Worm (Caenorhabditis elegans): ENCODE data around the gene pro-3.

Gene pro-3

DNA sequence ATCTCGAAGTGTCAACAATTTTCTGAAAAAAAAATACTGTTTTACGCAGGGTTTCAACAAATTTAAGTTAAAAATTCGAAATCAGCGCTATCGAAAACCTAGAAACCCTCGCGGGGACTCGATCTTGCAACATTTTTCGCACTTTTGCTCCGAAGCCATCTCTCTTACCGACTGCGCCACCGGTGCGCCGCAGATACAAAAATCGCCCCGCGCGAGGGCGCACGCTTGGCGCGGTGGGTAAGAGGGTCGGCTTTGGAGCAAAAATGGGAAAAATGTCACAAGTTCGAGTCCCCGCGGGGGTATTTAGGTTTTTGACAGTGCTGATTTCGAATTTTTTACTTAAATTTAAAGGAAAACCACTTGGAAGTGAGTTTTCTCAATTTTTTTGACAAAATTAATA, 27.3 kb downstream of the pro-3 start:
- TF ChIP-seq sptf-1 (tag; optimal IDR thresholded peaks at IDR 0.05) (peak; percentile 5), pha-4 (tag; optimal IDR thresholded peaks at IDR 0.05) (no peak)

DNA sequence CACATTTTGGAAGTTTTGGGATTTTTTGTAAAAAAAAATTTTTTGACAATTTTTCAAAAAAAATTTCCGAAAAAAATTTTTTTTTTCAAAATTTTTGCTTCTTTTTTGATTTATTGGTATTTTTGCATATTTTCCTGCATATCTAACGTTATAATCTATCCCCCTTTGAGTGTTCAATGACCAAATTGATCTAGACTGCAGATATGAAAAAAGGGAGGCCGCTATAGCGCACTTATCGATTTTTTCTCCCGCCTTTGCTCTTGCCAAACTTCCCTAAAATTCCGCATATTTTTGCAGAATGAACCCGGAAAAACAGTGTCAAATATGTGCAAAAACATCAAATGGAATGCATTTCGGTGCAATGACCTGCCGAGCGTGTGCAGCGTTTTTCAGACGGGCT, 30.8 kb downstream of the pro-3 start, which contains the start of gene nhr-145:
Gene nhr-145 (plus strand): TSS at position 298 of the 400 bp plus-strand sequence.
- peak; percentile 50 for TF ChIP-seq elt-1 (tag; optimal IDR thresholded peaks at IDR 0.05; ENCODE audit: borderline replicate concordance, insufficient read depth)
- TF ChIP-seq ceh-39 (tag; optimal IDR thresholded peaks at IDR 0.05) = no peak

DNA sequence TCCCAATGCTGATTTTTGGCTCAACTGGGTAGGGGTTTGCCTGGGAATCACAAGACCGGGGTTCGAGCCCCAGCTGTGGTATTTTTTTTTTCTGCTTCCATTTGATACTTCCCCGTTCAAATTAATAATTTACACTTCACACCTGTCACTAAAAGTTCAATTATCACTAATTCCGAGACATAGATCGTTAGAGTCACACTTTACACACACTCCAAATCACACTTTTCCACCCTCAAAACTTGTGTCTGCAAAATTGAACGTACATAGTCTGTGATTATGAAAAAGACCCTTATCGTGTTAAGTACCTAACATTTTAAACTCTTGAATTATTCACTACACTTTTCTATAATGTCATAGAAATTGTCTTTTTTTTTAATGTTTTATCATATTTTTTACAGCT, 34.4 kb downstream of the pro-3 start:
- TF ChIP-seq cnd-1 (tag; optimal IDR thresholded peaks at IDR 0.05) (no peak), nhr-237 (tag; optimal IDR thresholded peaks at IDR 0.05) (no peak)

DNA sequence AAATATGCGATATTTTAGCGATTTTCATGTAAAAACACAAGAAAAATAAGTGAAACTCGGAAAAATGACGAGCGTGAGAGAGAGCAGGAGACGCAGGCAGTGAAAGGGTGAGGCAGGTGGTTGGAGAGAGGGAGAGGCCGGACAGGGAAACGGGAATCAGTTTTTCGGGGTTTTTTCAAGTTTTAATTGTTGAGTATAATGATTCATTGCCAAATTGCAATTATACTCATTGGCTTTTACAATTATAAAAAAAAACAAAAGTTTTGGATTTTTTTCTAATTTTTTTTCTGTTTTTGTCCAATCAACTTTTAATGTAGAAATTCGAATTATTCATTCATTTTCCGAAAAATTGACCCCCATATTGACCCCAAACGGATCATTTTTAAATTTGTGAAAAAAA, 35.7 kb downstream of the pro-3 start, which contains the start of gene nhr-95:
Gene nhr-95 (minus strand): TSS at position 101 of the 400 bp plus-strand sequence.
- TF ChIP-seq snpc-4 (tag; optimal IDR thresholded peaks at IDR 0.05) (no peak), drap-1 (GFP tag; optimal IDR thresholded peaks at IDR 0.05) (peak; percentile 31), flh-1 (GFP tag; optimal IDR thresholded peaks at IDR 0.05) (no peak)

DNA sequence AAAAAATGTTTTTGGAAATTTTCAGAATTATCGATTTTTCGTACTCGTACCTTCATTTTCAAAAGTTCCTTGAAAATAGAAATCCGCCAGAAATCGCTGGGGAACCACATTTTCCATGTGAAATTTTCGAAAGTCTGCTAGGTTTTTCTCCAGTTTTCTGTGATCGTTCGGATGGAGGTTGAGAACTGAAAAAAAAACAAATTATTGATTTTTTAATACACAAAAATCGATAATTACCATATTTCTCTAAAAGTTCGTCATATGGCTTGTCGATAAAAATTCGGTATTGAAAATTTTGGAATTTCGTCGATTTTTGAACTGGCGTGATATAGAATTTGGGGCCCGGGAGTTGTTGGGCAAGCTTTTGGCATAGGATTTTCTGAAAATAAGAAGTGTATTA, 41.4 kb downstream of the pro-3 start:
- TF ChIP-seq lin-32 (GFP tag; optimal IDR thresholded peaks at IDR 0.05) = no peak
- TF ChIP-seq drap-1 (GFP tag; optimal IDR thresholded peaks at IDR 0.05) = no peak
- no peak for TF ChIP-seq ztf-11 (tag; optimal IDR thresholded peaks at IDR 0.05)
- no peak for TF ChIP-seq sptf-1 (tag; optimal IDR thresholded peaks at IDR 0.05)
- TF ChIP-seq ceh-39 (tag; optimal IDR thresholded peaks at IDR 0.05) = no peak
- TF ChIP-seq bed-3 (GFP tag; optimal IDR thresholded peaks at IDR 0.05) = no peak
- no peak for TF ChIP-seq unc-120 (tag; optimal IDR thresholded peaks at IDR 0.05; ENCODE audit: poor library complexity, severe bottlenecking)
- no peak for TF ChIP-seq nhr-12 (tag; optimal IDR thresholded peaks at IDR 0.05)
- no peak for TF ChIP-seq blmp-1 (tag; optimal IDR thresholded peaks at IDR 0.05)
- TF ChIP-seq mab-5 (tag; optimal IDR thresholded peaks at IDR 0.05) = no peak
- no peak for TF ChIP-seq pha-4 (tag; optimal IDR thresholded peaks at IDR 0.05)
- TF ChIP-seq nhr-76 (tag; optimal IDR thresholded peaks at IDR 0.05) = no peak
- no peak for TF ChIP-seq mls-2 (tag; optimal IDR thresholded peaks at IDR 0.05)
- no peak for TF ChIP-seq nhr-237 (tag; optimal IDR thresholded peaks at IDR 0.05)

DNA sequence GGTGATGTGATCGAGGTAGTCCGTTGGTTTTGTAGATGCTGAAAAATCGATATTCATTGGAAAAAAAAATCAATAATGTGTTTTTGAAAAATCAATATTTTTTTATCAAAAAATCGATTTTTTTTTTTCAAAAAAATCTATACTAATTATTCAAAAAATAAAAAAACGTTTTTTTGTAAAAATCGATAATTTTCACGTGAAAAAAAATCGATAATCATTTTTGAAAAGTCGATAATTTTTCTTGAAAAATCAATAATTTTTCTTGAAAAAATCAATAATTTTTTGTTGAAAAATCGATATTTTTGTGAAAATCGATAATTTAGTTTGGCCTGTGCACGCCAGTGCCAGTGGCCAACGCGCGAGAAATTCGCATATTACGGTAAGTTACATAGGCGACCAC, 45.0 kb downstream of the pro-3 start:
- no peak for TF ChIP-seq nhr-237 (tag; optimal IDR thresholded peaks at IDR 0.05)
- TF ChIP-seq nhr-76 (tag; optimal IDR thresholded peaks at IDR 0.05) = no peak
- no peak for TF ChIP-seq nhr-12 (tag; optimal IDR thresholded peaks at IDR 0.05)
- no peak for TF ChIP-seq lin-13 (tag; optimal IDR thresholded peaks at IDR 0.05)
- no peak for TF ChIP-seq pha-4 (tag; optimal IDR thresholded peaks at IDR 0.05)
- TF ChIP-seq bed-3 (GFP tag; optimal IDR thresholded peaks at IDR 0.05) = no peak
- TF ChIP-seq flh-1 (GFP tag; optimal IDR thresholded peaks at IDR 0.05) = no peak
- TF ChIP-seq zip-8 (tag; optimal IDR thresholded peaks at IDR 0.05) = no peak
- TF ChIP-seq nhr-2 (tag; optimal IDR thresholded peaks at IDR 0.05) = no peak
- no peak for TF ChIP-seq mep-1 (tag; optimal IDR thresholded peaks at IDR 0.05)
- no peak for TF ChIP-seq unc-120 (tag; optimal IDR thresholded peaks at IDR 0.05; ENCODE audit: poor library complexity, severe bottlenecking)
- TF ChIP-seq ces-1 (GFP tag; optimal IDR thresholded peaks at IDR 0.05) = no peak
- no peak for TF ChIP-seq nhr-28 (tag; optimal IDR thresholded peaks at IDR 0.05)
- TF ChIP-seq snpc-4 (tag; optimal IDR thresholded peaks at IDR 0.05) = no peak
- TF ChIP-seq unc-62 (GFP tag; optimal IDR thresholded peaks at IDR 0.05) = no peak
- TF ChIP-seq blmp-1 (tag; optimal IDR thresholded peaks at IDR 0.05) = no peak
- TF ChIP-seq ceh-43 (GFP tag; optimal IDR thresholded peaks at IDR 0.05) = no peak

DNA sequence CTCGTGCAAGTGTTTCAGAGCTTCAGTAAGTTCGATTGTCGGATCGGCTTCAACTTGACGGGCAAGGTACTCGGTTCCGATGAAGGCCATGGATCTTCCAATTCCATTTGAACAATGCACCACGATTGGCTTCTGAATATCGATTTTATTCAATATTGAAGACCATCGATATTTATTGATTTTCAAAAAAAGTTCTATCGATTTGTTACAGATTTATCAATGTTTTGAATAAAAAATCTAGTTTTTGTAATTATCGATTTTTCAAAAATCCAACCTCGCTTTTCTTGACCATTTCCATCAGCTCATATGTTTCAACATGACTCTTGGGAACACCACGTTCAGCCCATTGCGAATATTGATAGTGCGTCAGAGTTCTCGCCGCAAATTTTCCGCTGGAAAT, 49.3 kb downstream of the pro-3 start:
- TF ChIP-seq bed-3 (GFP tag; optimal IDR thresholded peaks at IDR 0.05) = no peak
- TF ChIP-seq sptf-1 (tag; optimal IDR thresholded peaks at IDR 0.05) = no peak
- TF ChIP-seq elt-1 (tag; optimal IDR thresholded peaks at IDR 0.05; ENCODE audit: borderline replicate concordance, insufficient read depth) = no peak
- no peak for TF ChIP-seq ceh-83 (GFP tag; optimal IDR thresholded peaks at IDR 0.05)
- no peak for TF ChIP-seq drap-1 (GFP tag; optimal IDR thresholded peaks at IDR 0.05)
- TF ChIP-seq hlh-1 (tag; optimal IDR thresholded peaks at IDR 0.05) = no peak
- TF ChIP-seq sem-2 (GFP tag; optimal IDR thresholded peaks at IDR 0.05) = no peak
- no peak for TF ChIP-seq zip-8 (tag; optimal IDR thresholded peaks at IDR 0.05)
- no peak for TF ChIP-seq unc-39 (tag; optimal IDR thresholded peaks at IDR 0.05)
- no peak for TF ChIP-seq cnd-1 (tag; optimal IDR thresholded peaks at IDR 0.05)
- no peak for TF ChIP-seq M03D4.4 (tag; optimal IDR thresholded peaks at IDR 0.05)
- TF ChIP-seq tbx-8 (GFP tag; optimal IDR thresholded peaks at IDR 0.05) = no peak
- no peak for TF ChIP-seq mab-5 (tag; optimal IDR thresholded peaks at IDR 0.05)

Data from whole organism, mixed stage, embryonic.